Worm (Caenorhabditis elegans) whole organism, L4 larva: ENCODE results near the gene Y67D8B.1.

Experiments
- ZK546.5 ChIP-seq, 2 experiments: sonication (generic microtip); optimal IDR thresholded peaks; 2 replicates each; lab custom pipeline; 2017; ENCODE audit warnings: missing biosample characterization in 2 of 2, missing genetic modification characterization in 2 of 2
- ama-1 ChIP-seq: fragments of 150-350 bp; optimal IDR thresholded peaks from 2 replicates; lab custom pipeline; 2014; ENCODE audit warnings: inconsistent platforms, mixed read lengths
- fos-1 ChIP-seq: fragments of 150-350 bp; optimal IDR thresholded peaks from 2 replicates; lab custom pipeline; 2014; ENCODE audit warnings: missing biosample characterization, missing genetic modification characterization
- jun-1 ChIP-seq: fragments of 150-350 bp; optimal IDR thresholded peaks from 2 replicates; lab custom pipeline; 2014; ENCODE audit warnings: missing biosample characterization, missing genetic modification reagents, missing genetic modification characterization
- madf-5 ChIP-seq, 2 experiments: fragments of 200-800 bp; sonication (Bioruptor generic); IDR thresholded peaks; 2 replicates each; pipeline ENCODE4 v1.3.6; 2022; ENCODE audit warnings: missing compliant biosample characterization in 2 of 2, missing genetic modification characterization in 2 of 2
- nhr-6 ChIP-seq: fragments of 150-350 bp; optimal IDR thresholded peaks from 2 replicates; lab custom pipeline; 2014; ENCODE audit warnings: missing biosample characterization, missing genetic modification characterization
- snpc-4 ChIP-seq: fragments of 150-350 bp; optimal IDR thresholded peaks from 2 replicates; lab custom pipeline; 2014; ENCODE audit warnings: missing biosample characterization, missing genetic modification characterization

DNA sequence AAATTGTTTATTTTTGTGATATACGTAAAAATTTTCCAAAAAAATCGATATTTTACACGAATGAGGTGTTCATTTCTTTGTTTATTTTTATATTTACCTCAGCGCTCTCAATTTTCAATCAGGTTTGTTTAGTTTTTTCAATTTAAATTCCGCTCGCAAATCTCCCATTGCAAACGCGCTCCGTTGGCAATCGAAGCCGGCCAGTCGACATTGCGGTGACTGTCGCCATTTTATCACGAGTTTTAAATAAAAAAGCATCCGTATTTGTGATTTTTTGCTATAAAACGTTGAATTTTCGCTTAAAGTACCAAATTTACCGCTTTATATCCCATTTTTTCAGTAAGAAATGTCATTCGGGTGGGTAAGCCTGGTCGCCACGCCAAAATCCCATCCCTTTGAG is 41.0 kb upstream of the Y67D8B.1 start, which contains the start of gene slmp-1:
- TF ChIP-seq ama-1 (lab: Kevin White, UChicago), result no peak
- no peak for TF ChIP-seq jun-1 (tag; lab: Kevin White, UChicago)
- TF ChIP-seq fos-1, result no peak
- peak; percentile 13 for TF ChIP-seq nhr-6 (tag; lab: Kevin White, UChicago)
- TF ChIP-seq ZK546.5 (tag; optimal IDR thresholded peaks at IDR 0.05; lab: Kevin White, UChicago), result no peak
- no peak for TF ChIP-seq madf-5 (GFP tag; IDR thresholded peaks at IDR 0.05; lab: Robert Waterston, UW)
- TF ChIP-seq snpc-4 (tag; lab: Kevin White, UChicago), result no peak
